Fruit fly (Drosophila melanogaster): Measurements from ENCODE around the gene SNF4Agamma.

DNA sequence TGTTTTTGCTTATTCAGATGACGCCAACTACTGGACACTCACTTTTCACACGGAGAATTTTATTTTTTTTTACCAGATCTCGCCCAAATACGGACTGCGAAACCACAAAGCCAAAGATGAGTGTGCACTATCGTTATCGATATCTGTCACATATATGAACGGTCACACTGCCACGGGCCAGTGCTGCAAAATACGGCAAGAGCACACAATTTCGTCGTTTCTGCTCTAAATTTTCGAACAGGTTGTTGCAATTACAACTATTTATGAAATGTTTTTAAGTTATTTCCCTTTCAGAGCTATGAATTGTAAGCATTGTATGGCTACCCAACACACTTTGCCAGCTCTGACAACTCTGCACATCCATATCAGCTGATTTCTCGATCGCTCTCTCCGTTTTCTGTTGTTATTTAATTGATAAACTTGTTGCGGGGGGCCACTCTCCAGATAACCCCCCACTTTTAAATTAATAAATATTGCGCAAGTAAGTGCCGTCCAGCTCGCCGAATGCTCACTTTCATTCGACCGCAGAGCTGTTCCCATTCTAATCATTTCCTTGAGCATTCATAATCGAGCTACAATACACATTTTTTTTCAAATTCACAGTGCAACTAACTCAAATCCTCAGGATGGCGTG, 13.1 kb upstream of the SNF4Agamma start, which contains the start of the genes slmb and CG5793:
- TF ChIP-seq CG6163 (GFP tag; IDR thresholded peaks at IDR 0.05) (no peak; the same call in 2 of the 3 replicates), fd85E (GFP tag; optimal IDR thresholded peaks at IDR 0.05) (no peak), CG15336 (GFP tag; IDR thresholded peaks at IDR 0.05) (no peak; the same call in 1 of the 2 replicates), achi (GFP tag; optimal IDR thresholded peaks at IDR 0.05) (peak; percentile 78), CG6854 (GFP tag; optimal IDR thresholded peaks at IDR 0.05) (no peak), Ets96B (tag; optimal IDR thresholded peaks at IDR 0.05) (no peak), Lpt (GFP tag; optimal IDR thresholded peaks at IDR 0.05) (no peak), OdsH (GFP tag; optimal IDR thresholded peaks at IDR 0.05) (no peak), vri (GFP tag; optimal IDR thresholded peaks at IDR 0.05) (peak; percentile 100), CG8632 (GFP tag; optimal IDR thresholded peaks at IDR 0.05) (no peak), CG6792 (GFP tag; optimal IDR thresholded peaks at IDR 0.05) (peak; percentile 40)
